Fruit fly (Drosophila melanogaster) whole organism, pupa: ENCODE data around the gene Rab39.

Source experiments
- CG12605 ChIP-seq: fragments of 200-800 bp; sonication (Bioruptor generic); IDR thresholded peaks from 2 replicates; pipeline ENCODE4 v1.3.6; 2022; ENCODE audit warnings: missing biosample characterization, missing genetic modification characterization
- CG17806 ChIP-seq: fragments of 200-800 bp; sonication (Bioruptor generic); optimal IDR thresholded peaks from 2 replicates; lab custom pipeline; 2018; ENCODE audit warnings: missing biosample characterization, mild to moderate bottlenecking, missing genetic modification characterization, moderate library complexity
- CG8159 ChIP-seq: fragments of 200-800 bp; sonication (Bioruptor generic); optimal IDR thresholded peaks from 3 replicates; lab custom pipeline; 2018; ENCODE audit warnings: missing biosample characterization, mild to moderate bottlenecking, missing genetic modification characterization, moderate library complexity
- CG8301 ChIP-seq: fragments of 200-800 bp; sonication (Bioruptor generic); optimal IDR thresholded peaks from 2 replicates; lab custom pipeline; 2018; ENCODE audit warnings: missing biosample characterization, mild to moderate bottlenecking, missing genetic modification characterization
- Pif1B ChIP-seq: fragments of 200-800 bp; sonication (Bioruptor generic); optimal IDR thresholded peaks from 3 replicates; lab custom pipeline; 2016; ENCODE audit warnings: missing biosample characterization, missing genetic modification characterization
- fd96Ca ChIP-seq: fragments of 200-800 bp; sonication (Bioruptor generic); IDR thresholded peaks from 3 replicates; pipeline ENCODE4 v1.3.6; 2022; ENCODE audit warnings: missing biosample characterization, missing genetic modification characterization

dm6 chrX:7690683-7691082 lies 44.0 kb upstream of the Rab39 start:
- TF ChIP-seq CG8301 (tag; lab: Kevin White, UChicago) (no peak), fd96Ca (no peak), CG17806 (tag; lab: Kevin White, UChicago) (no peak), CG8159 (tag; lab: Kevin White, UChicago) (no peak), Pif1B (no peak), CG12605 (GFP tag; lab: Robert Waterston, UW) (0 out of 2 replicates have a peak, but pooled peaks have one; percentile 24)
